Worm (Caenorhabditis elegans) whole organism, L3 larva: Measurements from ENCODE around the gene F22E5.20.

Experiments used
- ZK546.5 ChIP-seq: sonication (generic microtip); optimal IDR thresholded peaks from 2 replicates; lab custom pipeline; 2017; ENCODE audit warnings: missing biosample characterization, missing genetic modification characterization
- daf-12 ChIP-seq: fragments of 150-350 bp; optimal IDR thresholded peaks from 2 replicates; lab custom pipeline; 2014; ENCODE audit warnings: missing biosample characterization, missing genetic modification reagents, missing genetic modification characterization
- egl-27 ChIP-seq: sonication (generic microtip); optimal IDR thresholded peaks from 4 replicates; lab custom pipeline; 2017; ENCODE audit warnings: missing biosample characterization, missing genetic modification reagents, missing genetic modification characterization
- elt-1 ChIP-seq: fragments of 150-350 bp; optimal IDR thresholded peaks from 2 replicates; lab custom pipeline; 2014; ENCODE audit warnings: missing biosample characterization, missing genetic modification characterization
- mdl-1 ChIP-seq: fragments of 150-350 bp; optimal IDR thresholded peaks from 2 replicates; lab custom pipeline; 2014; ENCODE audit warnings: missing biosample characterization, missing genetic modification characterization
- nhr-43 ChIP-seq: sonication (generic microtip); optimal IDR thresholded peaks from 2 replicates; lab custom pipeline; 2016; ENCODE audit warnings: mild to moderate bottlenecking, missing genetic modification characterization, missing compliant biosample characterization; ENCODE audit not compliant: poor library complexity, severe bottlenecking

DNA sequence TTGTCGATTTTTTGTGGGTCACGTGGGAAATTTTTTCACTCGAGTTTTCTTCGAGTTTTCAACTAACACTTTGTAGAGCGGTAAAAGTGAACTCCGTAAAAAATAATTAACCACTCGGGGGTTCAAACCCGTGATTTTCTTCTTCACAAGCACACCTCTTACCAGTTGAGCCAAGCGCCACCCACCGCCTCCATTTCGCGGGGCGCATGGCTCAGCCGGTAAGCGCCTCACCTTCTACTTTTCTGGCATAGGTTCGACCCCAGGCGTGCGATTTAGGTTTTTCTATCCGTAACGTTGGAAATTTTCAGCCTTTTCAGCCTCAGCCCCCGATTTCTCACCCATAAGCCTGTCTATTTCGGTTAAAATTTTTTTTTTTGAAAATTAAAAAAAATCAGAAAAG, 48.6 kb upstream of the F22E5.20 start:
- no peak for TF ChIP-seq ZK546.5
- TF ChIP-seq elt-1 (tag; lab: Kevin White, UChicago) = no peak
- no peak for TF ChIP-seq nhr-43 (tag; lab: Kevin White, UChicago)
- TF ChIP-seq daf-12 = no peak
- no peak for TF ChIP-seq egl-27 (tag; lab: Kevin White, UChicago)
- no peak for TF ChIP-seq mdl-1 (tag; lab: Kevin White, UChicago)
